Worm (Caenorhabditis elegans) whole organism, late embryonic: ENCODE results near the gene syx-16.

Experiments used
- ama-1 ChIP-seq: fragments of 150-350 bp; optimal IDR thresholded peaks from 2 replicates; lab custom pipeline; 2014
- ceh-34 ChIP-seq: sonication (generic microtip); optimal IDR thresholded peaks from 2 replicates; lab custom pipeline; 2016; ENCODE audit warnings: mild to moderate bottlenecking, missing genetic modification characterization, missing compliant biosample characterization
- elt-4 ChIP-seq: sonication (generic microtip); optimal IDR thresholded peaks from 2 replicates; lab custom pipeline; 2016; ENCODE audit warnings: missing genetic modification characterization, missing compliant biosample characterization
- ets-4 ChIP-seq: sonication (generic microtip); optimal IDR thresholded peaks from 2 replicates; lab custom pipeline; 2016; ENCODE audit warnings: missing genetic modification characterization, missing compliant biosample characterization
- fax-1 ChIP-seq: sonication (generic microtip); optimal IDR thresholded peaks from 2 replicates; lab custom pipeline; 2016; ENCODE audit warnings: missing genotype, missing genetic modification characterization, missing compliant biosample characterization
- fkh-6 ChIP-seq: sonication (generic microtip); optimal IDR thresholded peaks from 2 replicates; lab custom pipeline; 2016; ENCODE audit warnings: missing genetic modification characterization, missing compliant biosample characterization
- pax-1 ChIP-seq: fragments of 150-350 bp; optimal IDR thresholded peaks from 2 replicates; lab custom pipeline; 2014; ENCODE audit warnings: missing biosample characterization, missing genetic modification characterization
- tbx-2 ChIP-seq: sonication (generic microtip); optimal IDR thresholded peaks from 2 replicates; lab custom pipeline; 2016; ENCODE audit warnings: missing genetic modification characterization, missing compliant biosample characterization
- tbx-7 ChIP-seq: sonication (generic microtip); optimal IDR thresholded peaks from 2 replicates; lab custom pipeline; 2016; ENCODE audit warnings: missing genotype, missing genetic modification characterization, missing compliant biosample characterization

Gene syx-16

ce11 chrIII:5158674-5159073 is 50.2 kb downstream of the syx-16 start, which contains the start of gene oxy-4:
Gene oxy-4 (minus strand): TSS chrIII:5158774.
- TF ChIP-seq fkh-6 (tag; lab: Kevin White, UChicago) (no peak), elt-4 (no peak), ama-1 (no peak), fax-1 (tag; lab: Kevin White, UChicago) (no peak), tbx-7 (tag; lab: Kevin White, UChicago) (no peak), tbx-2 (tag; lab: Kevin White, UChicago) (no peak), ceh-34 (tag; lab: Kevin White, UChicago) (no peak), pax-1 (tag; lab: Kevin White, UChicago) (no peak), ets-4 (no peak)
